Worm (Caenorhabditis elegans): Measurements from ENCODE around the gene C35D6.3.

The C35D6.3 gene

ce11 chrIV:16350690-16351089 is 4.1 kb downstream of the C35D6.3 start, which contains the start of gene C35D6.4:
Gene C35D6.4, plus strand, starts transcription at chrIV:16350990.
- no peak for TF ChIP-seq nhr-12 (tag; optimal IDR thresholded peaks at IDR 0.05)
- TF ChIP-seq mls-2 (tag; optimal IDR thresholded peaks at IDR 0.05) = no peak
- TF ChIP-seq elt-3 (tag; optimal IDR thresholded peaks at IDR 0.05) = no peak
- TF ChIP-seq drap-1 (GFP tag; optimal IDR thresholded peaks at IDR 0.05) = no peak
- no peak for TF ChIP-seq sptf-1 (tag; optimal IDR thresholded peaks at IDR 0.05)
- no peak for TF ChIP-seq ceh-39 (tag; optimal IDR thresholded peaks at IDR 0.05)
- TF ChIP-seq blmp-1 (tag; optimal IDR thresholded peaks at IDR 0.05) = no peak
- no peak for TF ChIP-seq snpc-4 (tag; optimal IDR thresholded peaks at IDR 0.05)
- TF ChIP-seq ces-1 (GFP tag; optimal IDR thresholded peaks at IDR 0.05) = no peak
- no peak for TF ChIP-seq nhr-28 (tag; optimal IDR thresholded peaks at IDR 0.05)
- no peak for TF ChIP-seq lin-32 (GFP tag; optimal IDR thresholded peaks at IDR 0.05)
- no peak for TF ChIP-seq mab-5 (tag; optimal IDR thresholded peaks at IDR 0.05)
- no peak for TF ChIP-seq lsy-2 (tag; optimal IDR thresholded peaks at IDR 0.05)
- no peak for TF ChIP-seq tbx-8 (GFP tag; optimal IDR thresholded peaks at IDR 0.05)

DNA sequence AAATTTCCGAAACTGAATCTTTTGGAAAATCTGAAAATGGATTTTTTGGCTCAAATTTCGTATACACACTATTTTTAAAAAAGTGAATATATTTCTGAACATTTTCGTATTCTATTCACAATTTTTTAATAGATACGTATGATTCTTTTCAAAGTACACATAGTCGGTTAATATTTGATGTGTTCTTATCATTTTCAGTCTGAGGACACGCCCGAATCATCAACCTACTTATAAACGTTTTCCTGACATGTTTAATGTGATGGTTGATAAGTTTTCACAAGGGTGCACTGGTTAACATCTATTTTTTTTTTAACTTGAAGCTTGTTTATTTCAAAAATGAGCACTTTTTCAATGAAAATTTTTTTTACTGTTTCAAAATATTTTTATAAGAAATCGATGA is 18.0 kb downstream of the C35D6.3 start:
- TF ChIP-seq hlh-1 (tag; optimal IDR thresholded peaks at IDR 0.05) (no peak), flh-1 (GFP tag; optimal IDR thresholded peaks at IDR 0.05) (no peak), mep-1 (tag; optimal IDR thresholded peaks at IDR 0.05) (no peak), lin-32 (GFP tag; optimal IDR thresholded peaks at IDR 0.05) (no peak), bed-3 (GFP tag; optimal IDR thresholded peaks at IDR 0.05) (no peak), unc-39 (tag; optimal IDR thresholded peaks at IDR 0.05) (no peak), zip-8 (tag; optimal IDR thresholded peaks at IDR 0.05) (no peak), mab-5 (tag; optimal IDR thresholded peaks at IDR 0.05) (no peak), mls-2 (tag; optimal IDR thresholded peaks at IDR 0.05) (no peak), drap-1 (GFP tag; optimal IDR thresholded peaks at IDR 0.05) (no peak), blmp-1 (tag; optimal IDR thresholded peaks at IDR 0.05) (no peak), ztf-11 (tag; optimal IDR thresholded peaks at IDR 0.05) (no peak), M03D4.4 (tag; optimal IDR thresholded peaks at IDR 0.05) (no peak), sem-2 (GFP tag; optimal IDR thresholded peaks at IDR 0.05) (no peak), ceh-39 (tag; optimal IDR thresholded peaks at IDR 0.05) (no peak), sptf-1 (tag; optimal IDR thresholded peaks at IDR 0.05) (no peak), ces-1 (GFP tag; optimal IDR thresholded peaks at IDR 0.05) (no peak)

DNA sequence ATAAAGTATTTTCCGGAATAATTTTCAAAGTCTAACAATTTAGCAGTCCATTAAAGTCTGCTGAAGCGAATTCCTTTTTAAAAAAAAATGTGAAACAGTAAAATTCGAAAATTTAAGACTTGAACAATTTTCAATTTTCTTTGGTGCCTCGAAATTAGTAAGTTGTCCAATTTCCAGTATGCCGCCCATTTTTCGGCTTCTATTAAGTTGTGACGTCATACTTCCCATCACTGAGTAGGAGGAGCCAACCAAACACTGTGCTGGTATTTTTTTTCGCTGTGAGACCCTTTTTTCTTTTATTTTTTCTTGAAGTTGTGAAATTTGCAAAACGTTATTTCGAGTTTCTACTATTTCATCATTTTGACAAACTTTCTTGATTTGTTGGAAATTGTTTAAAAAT is 24.0 kb downstream of the C35D6.3 start:
- TF ChIP-seq bed-3 (GFP tag; optimal IDR thresholded peaks at IDR 0.05) = no peak
- peak; percentile 72 for TF ChIP-seq zip-8 (tag; optimal IDR thresholded peaks at IDR 0.05)
- no peak for TF ChIP-seq lsy-2 (tag; optimal IDR thresholded peaks at IDR 0.05)
- TF ChIP-seq snpc-4 (tag; optimal IDR thresholded peaks at IDR 0.05) = no peak
- TF ChIP-seq unc-120 (tag; optimal IDR thresholded peaks at IDR 0.05; ENCODE audit: poor library complexity, severe bottlenecking) = no peak
- no peak for TF ChIP-seq lin-32 (GFP tag; optimal IDR thresholded peaks at IDR 0.05)

ce11 chrIV:16377942-16378341 is 31.3 kb downstream of the C35D6.3 start:
- TF ChIP-seq drap-1 (GFP tag; optimal IDR thresholded peaks at IDR 0.05) = no peak
- TF ChIP-seq tbx-8 (GFP tag; optimal IDR thresholded peaks at IDR 0.05) = no peak
- no peak for TF ChIP-seq mls-2 (tag; optimal IDR thresholded peaks at IDR 0.05)
- TF ChIP-seq nhr-237 (tag; optimal IDR thresholded peaks at IDR 0.05) = no peak
- TF ChIP-seq unc-120 (tag; optimal IDR thresholded peaks at IDR 0.05; ENCODE audit: poor library complexity, severe bottlenecking) = no peak
- TF ChIP-seq snpc-4 (tag; optimal IDR thresholded peaks at IDR 0.05) = no peak
- no peak for TF ChIP-seq sem-2 (GFP tag; optimal IDR thresholded peaks at IDR 0.05)
- TF ChIP-seq zip-8 (tag; optimal IDR thresholded peaks at IDR 0.05) = no peak
- no peak for TF ChIP-seq lin-13 (tag; optimal IDR thresholded peaks at IDR 0.05)
- TF ChIP-seq nhr-76 (tag; optimal IDR thresholded peaks at IDR 0.05) = no peak
- TF ChIP-seq hlh-1 (tag; optimal IDR thresholded peaks at IDR 0.05) = no peak
- TF ChIP-seq ceh-43 (GFP tag; optimal IDR thresholded peaks at IDR 0.05) = no peak
- TF ChIP-seq lsy-2 (tag; optimal IDR thresholded peaks at IDR 0.05) = no peak
- TF ChIP-seq M03D4.4 (tag; optimal IDR thresholded peaks at IDR 0.05) = no peak
- no peak for TF ChIP-seq elt-3 (tag; optimal IDR thresholded peaks at IDR 0.05)
- no peak for TF ChIP-seq mep-1 (tag; optimal IDR thresholded peaks at IDR 0.05)

- no peak for TF ChIP-seq nhr-28 (tag; optimal IDR thresholded peaks at IDR 0.05)
- TF ChIP-seq ces-1 (GFP tag; optimal IDR thresholded peaks at IDR 0.05) = peak; percentile 55
- TF ChIP-seq lin-32 (GFP tag; optimal IDR thresholded peaks at IDR 0.05) = peak; percentile 57
- TF ChIP-seq snpc-4 (tag; optimal IDR thresholded peaks at IDR 0.05) = no peak
- no peak for TF ChIP-seq M03D4.4 (tag; optimal IDR thresholded peaks at IDR 0.05)
These were observed 33.7 kb downstream of the C35D6.3 start for ce11 chrIV:16380278-16380677.

ce11 chrIV:16380937-16381336 is 34.3 kb downstream of the C35D6.3 start:
- TF ChIP-seq M03D4.4 (tag; optimal IDR thresholded peaks at IDR 0.05) (peak; percentile 18), lin-32 (GFP tag; optimal IDR thresholded peaks at IDR 0.05) (no peak)

All from whole organism, mixed stage, embryonic.